Fruit fly (Drosophila melanogaster): ENCODE results near the gene aub.

The aub gene

DNA sequence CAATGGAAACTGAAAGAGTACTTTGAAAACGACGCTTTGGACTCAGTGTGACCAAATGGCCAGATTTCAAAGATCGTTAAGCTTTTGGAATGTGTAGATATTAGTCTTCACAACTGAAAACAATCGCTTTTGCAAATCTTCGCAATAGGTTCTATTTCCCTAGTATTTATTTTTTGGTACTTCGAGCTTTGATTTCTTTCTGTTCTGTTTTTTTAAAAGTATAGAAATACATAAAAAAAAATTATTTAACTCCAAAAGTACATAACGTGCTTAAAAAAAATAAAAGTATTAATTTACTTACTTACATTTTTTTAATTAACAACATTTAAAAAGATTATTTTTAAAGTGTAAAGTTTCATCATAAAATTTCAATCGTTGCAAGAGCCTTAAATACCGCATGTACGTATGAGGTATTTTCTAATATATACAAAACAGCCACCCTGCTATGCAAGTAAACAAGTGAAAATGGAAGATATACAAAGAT is 13.9 kb downstream of the aub start, which contains the start of the genes piwi and CG12253 (continued):
- TF ChIP-seq Bgb (GFP tag; IDR thresholded peaks at IDR 0.05; ENCODE audit: partially characterized antibody) (no peak), grn (GFP tag; optimal IDR thresholded peaks at IDR 0.05) (no peak), toy (GFP tag; IDR thresholded peaks at IDR 0.05) (no peak), knrl (GFP tag; IDR thresholded peaks at IDR 0.05; ENCODE audit: partially characterized antibody) (no peak), btn (GFP tag; optimal IDR thresholded peaks at IDR 0.05) (no peak), CG3407 (GFP tag; optimal IDR thresholded peaks at IDR 0.05) (no peak), ssp (GFP tag; IDR thresholded peaks at IDR 0.05) (no peak), CG13287 (GFP tag; IDR thresholded peaks at IDR 0.05; ENCODE audit: partially characterized antibody) (no peak), chif (GFP tag; optimal IDR thresholded peaks at IDR 0.05) (peak; percentile 31 to 63), CG32767 (GFP tag; IDR thresholded peaks at IDR 0.05) (peak; percentile 81; the same call in 1 of the 2 replicates), otp (GFP tag; IDR thresholded peaks at IDR 0.05) (no peak), Meics (GFP tag; optimal IDR thresholded peaks at IDR 0.05) (no peak), CG13424 (tag; optimal IDR thresholded peaks at IDR 0.05) (peak; percentile 90), zen (tag; optimal IDR thresholded peaks at IDR 0.05) (peak; percentile 33), sima (GFP tag; optimal IDR thresholded peaks at IDR 0.05) (no peak), insv (GFP tag; optimal IDR thresholded peaks at IDR 0.05) (no peak), wek (GFP tag; optimal IDR thresholded peaks at IDR 0.05) (no peak), gt (GFP tag; IDR thresholded peaks at IDR 0.05) (no peak), Rfx (GFP tag; IDR thresholded peaks at IDR 0.05) (peak; percentile 83), Jarid2 (GFP tag; optimal IDR thresholded peaks at IDR 0.05) (no peak), rib (GFP tag; IDR thresholded peaks at IDR 0.05) (0 out of 2 replicates have a peak, but pooled peaks have one; percentile 37), CG3065 (GFP tag; optimal IDR thresholded peaks at IDR 0.05) (peak; percentile 53), CG3838 (GFP tag; optimal IDR thresholded peaks at IDR 0.05) (peak; percentile 35), fd96Cb (tag; optimal IDR thresholded peaks at IDR 0.05) (peak; percentile 70), CG8924 (tag; optimal IDR thresholded peaks at IDR 0.05) (peak; percentile 89), so (GFP tag; IDR thresholded peaks at IDR 0.05) (no peak), br (optimal IDR thresholded peaks at IDR 0.05) (no peak), da (GFP tag; optimal IDR thresholded peaks at IDR 0.05) (no peak), ken (GFP tag; IDR thresholded peaks at IDR 0.05) (no peak; the same call in 1 of the 3 replicates), C15 (GFP tag; IDR thresholded peaks at IDR 0.05) (no peak), CG10147 (GFP tag; optimal IDR thresholded peaks at IDR 0.05) (no peak), CG7786 (GFP tag; optimal IDR thresholded peaks at IDR 0.05) (no peak), ATbp (GFP tag; optimal IDR thresholded peaks at IDR 0.05) (no peak), bbx (GFP tag; IDR thresholded peaks at IDR 0.05; ENCODE audit: partially characterized antibody) (no peak), odd (GFP tag; optimal IDR thresholded peaks at IDR 0.05) (peak; percentile 54), Opbp (GFP tag; IDR thresholded peaks at IDR 0.05; ENCODE audit: partially characterized antibody) (no peak), Xbp1 (GFP tag; optimal IDR thresholded peaks at IDR 0.05) (peak; percentile 83), lab (GFP tag; optimal IDR thresholded peaks at IDR 0.05) (no peak), YL-1 (GFP tag; optimal IDR thresholded peaks at IDR 0.05) (no peak), CG1647 (GFP tag; optimal IDR thresholded peaks at IDR 0.05) (no peak), CG6813 (GFP tag; optimal IDR thresholded peaks at IDR 0.05) (no peak), CG12219 (GFP tag; optimal IDR thresholded peaks at IDR 0.05) (no peak), amos (GFP tag; IDR thresholded peaks at IDR 0.05; ENCODE audit: partially characterized antibody) (no peak), CG6854 (GFP tag; optimal IDR thresholded peaks at IDR 0.05) (no peak), CG8765 (GFP tag; IDR thresholded peaks at IDR 0.05) (no peak), cad (GFP tag; optimal IDR thresholded peaks at IDR 0.05) (no peak), CG8281 (tag; optimal IDR thresholded peaks at IDR 0.05) (no peak), cwo (GFP tag; optimal IDR thresholded peaks at IDR 0.05) (no peak), fru (optimal IDR thresholded peaks at IDR 0.05) (no peak), CG10431 (GFP tag; optimal IDR thresholded peaks at IDR 0.05) (no peak), zf30C (GFP tag; optimal IDR thresholded peaks at IDR 0.05) (peak; percentile 39)

Data from whole organism, embryonic.